Fruit fly (Drosophila melanogaster) whole organism, embryonic: ENCODE data around the gene CG8509.

Source experiments
- B-H1 ChIP-seq: fragments of 200-800 bp; sonication (Bioruptor generic); IDR thresholded peaks from 3 replicates; pipeline ENCODE4 v1.3.6; 2022; ENCODE audit warnings: missing biosample characterization, missing genetic modification characterization
- BEAF-32 ChIP-seq: fragments of 200-800 bp; sonication (Bioruptor generic); optimal IDR thresholded peaks from 3 replicates; lab custom pipeline; 2017; ENCODE audit warnings: missing biosample characterization, missing genetic modification characterization, mild to moderate bottlenecking, moderate library complexity, missing genetic modification reagents
- BtbVII ChIP-seq: fragments of 200-800 bp; sonication (Bioruptor generic); optimal IDR thresholded peaks from 3 replicates; lab custom pipeline; 2017; ENCODE audit warnings: missing biosample characterization, mild to moderate bottlenecking, missing genetic modification characterization
- CG10209 ChIP-seq: fragments of 200-800 bp; sonication (Bioruptor generic); optimal IDR thresholded peaks from 3 replicates; lab custom pipeline; 2017; ENCODE audit warnings: missing biosample characterization, mild to moderate bottlenecking, missing genetic modification characterization, missing genetic modification reagents
- CG10366 ChIP-seq: fragments of 200-800 bp; sonication (Bioruptor generic); IDR thresholded peaks from 2 replicates; pipeline ENCODE4 v1.3.6; 2022; ENCODE audit warnings: missing biosample characterization, missing genetic modification characterization
- CG10654 ChIP-seq: fragments of 200-800 bp; sonication (Bioruptor generic); optimal IDR thresholded peaks from 2 replicates; lab custom pipeline; 2016; ENCODE audit warnings: missing biosample characterization, missing genetic modification characterization
- CG1233 ChIP-seq: fragments of 200-800 bp; sonication (Bioruptor generic); optimal IDR thresholded peaks from 4 replicates; lab custom pipeline; 2018; ENCODE audit warnings: missing biosample characterization, mild to moderate bottlenecking, missing genetic modification characterization
- CG13287 ChIP-seq: fragments of 200-800 bp; sonication (Bioruptor generic); IDR thresholded peaks from 2 replicates; pipeline ENCODE4 v1.3.6; 2022; ENCODE audit warnings: missing biosample characterization, missing genetic modification characterization; ENCODE audit not compliant: partially characterized antibody
- CG15696 ChIP-seq: fragments of 200-800 bp; sonication (Bioruptor generic); optimal IDR thresholded peaks from 2 replicates; lab custom pipeline; 2019; ENCODE audit warnings: missing biosample characterization, mild to moderate bottlenecking, missing genetic modification characterization, moderate library complexity
- CG17612 ChIP-seq: fragments of 200-800 bp; sonication (Bioruptor generic); IDR thresholded peaks from 2 replicates; pipeline ENCODE4 v1.3.6; 2022; ENCODE audit warnings: missing biosample characterization, missing genetic modification characterization
- CG30020 ChIP-seq: fragments of 200-800 bp; optimal IDR thresholded peaks from 2 replicates; lab custom pipeline; 2019; ENCODE audit warnings: missing biosample characterization, mild to moderate bottlenecking, missing genetic modification characterization, moderate library complexity
- CG30403 ChIP-seq: fragments of 200-800 bp; sonication (Bioruptor generic); optimal IDR thresholded peaks from 3 replicates; lab custom pipeline; 2016; ENCODE audit warnings: missing biosample characterization, missing genetic modification characterization
- CG3995 ChIP-seq: fragments of 200-800 bp; sonication (Bioruptor generic); optimal IDR thresholded peaks from 3 replicates; lab custom pipeline; 2016; ENCODE audit warnings: missing biosample characterization, missing genetic modification characterization
- CG5245 ChIP-seq: fragments of 200-800 bp; sonication (Bioruptor generic); optimal IDR thresholded peaks from 3 replicates; lab custom pipeline; 2016; ENCODE audit warnings: missing biosample characterization, missing genetic modification characterization
- CG6689 ChIP-seq: fragments of 200-800 bp; sonication (Bioruptor generic); IDR thresholded peaks from 2 replicates; pipeline ENCODE4 v1.3.6; 2022; ENCODE audit warnings: missing biosample characterization, missing genetic modification characterization
- CG6791 ChIP-seq: fragments of 200-800 bp; sonication (Bioruptor generic); IDR thresholded peaks from 3 replicates; pipeline ENCODE4 v1.3.6; 2022; ENCODE audit warnings: missing biosample characterization, missing genetic modification characterization; ENCODE audit not compliant: partially characterized antibody
- CG9215 ChIP-seq: fragments of 200-800 bp; sonication (Bioruptor generic); IDR thresholded peaks from 2 replicates; pipeline ENCODE4 v1.3.6; 2022; ENCODE audit warnings: missing biosample characterization, missing genetic modification characterization
- CoRest ChIP-seq: fragments of 200-800 bp; sonication (Bioruptor generic); optimal IDR thresholded peaks from 3 replicates; lab custom pipeline; 2018; ENCODE audit warnings: missing biosample characterization, mild to moderate bottlenecking, missing genetic modification characterization, moderate library complexity
- Deaf1 ChIP-seq: fragments of 200-800 bp; optimal IDR thresholded peaks from 3 replicates; lab custom pipeline; 2019; ENCODE audit warnings: missing biosample characterization, mild to moderate bottlenecking, missing genetic modification characterization, moderate library complexity
- Doc3 ChIP-seq: fragments of 200-800 bp; sonication (Bioruptor generic); IDR thresholded peaks from 3 replicates; pipeline ENCODE4 v1.3.6; 2022; ENCODE audit warnings: missing biosample characterization, missing genetic modification characterization; ENCODE audit not compliant: partially characterized antibody
- Eip74EF ChIP-seq, 2 experiments: fragments of 200-800 bp in 1 of 2; fragments of >200 bp in 1 of 2; sonication (Bioruptor generic) in 1 of 2; optimal IDR thresholded peaks; 2 replicates each; lab custom pipeline; 2017 to 2019; ENCODE audit warnings: missing biosample characterization in 2 of 2, missing genetic modification characterization in 2 of 2, mild to moderate bottlenecking in 1 of 2, moderate library complexity in 1 of 2
- Ets97D ChIP-seq: fragments of 200-800 bp; sonication (Bioruptor generic); optimal IDR thresholded peaks from 3 replicates; lab custom pipeline; 2016; ENCODE audit warnings: missing biosample characterization, missing genetic modification characterization
- Hmr ChIP-seq: fragments of 200-800 bp; sonication (Bioruptor generic); optimal IDR thresholded peaks from 3 replicates; lab custom pipeline; 2017; ENCODE audit warnings: mild to moderate bottlenecking, missing biosample characterization, missing genetic modification reagents, missing genetic modification characterization
- Kr ChIP-seq: fragments of 200-800 bp; sonication (Bioruptor generic); optimal IDR thresholded peaks from 2 replicates; lab custom pipeline; 2017; ENCODE audit warnings: missing biosample characterization, mild to moderate bottlenecking, missing genetic modification characterization
- Mrtf ChIP-seq: fragments of 200-800 bp; sonication (Bioruptor generic); IDR thresholded peaks from 3 replicates; pipeline ENCODE4 v1.3.6; 2022; ENCODE audit warnings: missing biosample characterization, missing genetic modification characterization
- NC2α ChIP-seq: fragments of 200-800 bp; sonication (Bioruptor generic); optimal IDR thresholded peaks from 2 replicates; lab custom pipeline; 2016; ENCODE audit warnings: missing biosample characterization, missing genetic modification characterization
- Nf-YA ChIP-seq: fragments of 200-800 bp; sonication (Bioruptor generic); IDR thresholded peaks from 2 replicates; pipeline ENCODE4 v1.3.6; 2022; ENCODE audit warnings: missing biosample characterization, missing genetic modification characterization
- Oaz ChIP-seq: fragments of 200-800 bp; sonication (Bioruptor generic); IDR thresholded peaks from 2 replicates; pipeline ENCODE4 v1.3.6; 2022; ENCODE audit warnings: missing biosample characterization, missing genetic modification characterization
- Sin3A ChIP-seq: fragments of >200 bp; optimal IDR thresholded peaks from 2 replicates; lab custom pipeline; 2018
- Sox102F ChIP-seq: fragments of 200-800 bp; sonication (Bioruptor generic); optimal IDR thresholded peaks from 2 replicates; lab custom pipeline; 2018; ENCODE audit warnings: missing biosample characterization, mild to moderate bottlenecking, missing genetic modification characterization, moderate library complexity
- abd-A ChIP-seq: fragments of 200-800 bp; sonication (Bioruptor generic); optimal IDR thresholded peaks from 3 replicates; lab custom pipeline; 2019; ENCODE audit warnings: missing biosample characterization, mild to moderate bottlenecking, missing genetic modification characterization, moderate library complexity
- ap ChIP-seq: fragments of 200-800 bp; sonication (Bioruptor generic); IDR thresholded peaks from 2 replicates; pipeline ENCODE4 v1.3.6; 2022; ENCODE audit warnings: missing biosample characterization, missing genetic modification characterization
- chinmo ChIP-seq: fragments of 200-800 bp; sonication (Bioruptor generic); IDR thresholded peaks from 4 replicates; pipeline ENCODE4 v1.3.6; 2022; ENCODE audit warnings: missing biosample characterization, missing genetic modification characterization; ENCODE audit not compliant: partially characterized antibody
- dpn ChIP-seq, 2 experiments: fragments of 200-800 bp; sonication (Bioruptor generic); optimal IDR thresholded peaks; 3 replicates each; lab custom pipeline; 2016; ENCODE audit warnings: missing biosample characterization in 2 of 2, missing genetic modification characterization in 2 of 2
- dysf ChIP-seq: fragments of 200-800 bp; sonication (Bioruptor generic); IDR thresholded peaks from 3 replicates; pipeline ENCODE4 v1.3.6; 2022; ENCODE audit warnings: missing biosample characterization, missing genetic modification characterization
- fu2 ChIP-seq: fragments of 200-800 bp; sonication (Bioruptor generic); optimal IDR thresholded peaks from 2 replicates; lab custom pipeline; 2016; ENCODE audit warnings: missing biosample characterization, missing genetic modification characterization
- hkb ChIP-seq, 2 experiments: fragments of 200-800 bp in 1 of 2; fragments of >200 bp in 1 of 2; sonication (Bioruptor generic) in 1 of 2; IDR thresholded peaks in 1 of 2; optimal IDR thresholded peaks in 1 of 2; 2 replicates each; pipeline versions ENCODE4 v1.3.6 to Lab custom; 2017 to 2022; ENCODE audit warnings: missing biosample characterization in 1 of 2, missing genetic modification characterization in 1 of 2
- inv ChIP-seq: fragments of 200-800 bp; sonication (Bioruptor generic); IDR thresholded peaks from 2 replicates; pipeline ENCODE4 v1.3.6; 2022; ENCODE audit warnings: missing biosample characterization, missing genetic modification characterization; ENCODE audit not compliant: partially characterized antibody
- pho ChIP-seq: fragments of 200-800 bp; sonication (Bioruptor generic); optimal IDR thresholded peaks from 2 replicates; lab custom pipeline; 2016; ENCODE audit warnings: missing biosample characterization, missing genetic modification characterization
- phol ChIP-seq: fragments of 200-800 bp; sonication (Bioruptor generic); optimal IDR thresholded peaks from 3 replicates; lab custom pipeline; 2018; ENCODE audit warnings: missing biosample characterization, mild to moderate bottlenecking, missing genetic modification characterization, moderate library complexity
- pzg ChIP-seq: fragments of 200-800 bp; sonication (Bioruptor generic); optimal IDR thresholded peaks from 3 replicates; lab custom pipeline; 2018; ENCODE audit warnings: missing biosample characterization, mild to moderate bottlenecking, missing genetic modification characterization, moderate library complexity
- row ChIP-seq: fragments of 200-800 bp; sonication (Bioruptor generic); IDR thresholded peaks from 3 replicates; pipeline ENCODE4 v1.3.6; 2022; ENCODE audit warnings: missing biosample characterization, missing genetic modification characterization
- sd ChIP-seq: fragments of 200-800 bp; sonication (Bioruptor generic); optimal IDR thresholded peaks from 3 replicates; lab custom pipeline; 2018; ENCODE audit warnings: missing biosample characterization, mild to moderate bottlenecking, missing genetic modification characterization, moderate library complexity
- sim ChIP-seq: fragments of 200-800 bp; sonication (Bioruptor generic); IDR thresholded peaks from 2 replicates; pipeline ENCODE4 v1.3.6; 2022; ENCODE audit warnings: missing biosample characterization, missing genetic modification characterization
- sr ChIP-seq: fragments of 200-800 bp; sonication (Bioruptor generic); IDR thresholded peaks from 3 replicates; pipeline ENCODE4 v1.3.6; 2022; ENCODE audit warnings: missing biosample characterization, missing genetic modification characterization
- tna ChIP-seq: fragments of 200-800 bp; sonication (Bioruptor generic); IDR thresholded peaks from 2 replicates; pipeline ENCODE4 v1.3.6; 2022; ENCODE audit warnings: missing biosample characterization, missing genetic modification characterization; ENCODE audit not compliant: partially characterized antibody
- trem ChIP-seq: fragments of 200-800 bp; optimal IDR thresholded peaks from 3 replicates; lab custom pipeline; 2019; ENCODE audit warnings: missing biosample characterization, mild to moderate bottlenecking, missing genetic modification characterization, moderate library complexity
- zfh2 ChIP-seq: fragments of 200-800 bp; sonication (Bioruptor generic); optimal IDR thresholded peaks from 2 replicates; lab custom pipeline; 2016; ENCODE audit warnings: missing biosample characterization, missing genetic modification characterization

Gene CG8509

DNA sequence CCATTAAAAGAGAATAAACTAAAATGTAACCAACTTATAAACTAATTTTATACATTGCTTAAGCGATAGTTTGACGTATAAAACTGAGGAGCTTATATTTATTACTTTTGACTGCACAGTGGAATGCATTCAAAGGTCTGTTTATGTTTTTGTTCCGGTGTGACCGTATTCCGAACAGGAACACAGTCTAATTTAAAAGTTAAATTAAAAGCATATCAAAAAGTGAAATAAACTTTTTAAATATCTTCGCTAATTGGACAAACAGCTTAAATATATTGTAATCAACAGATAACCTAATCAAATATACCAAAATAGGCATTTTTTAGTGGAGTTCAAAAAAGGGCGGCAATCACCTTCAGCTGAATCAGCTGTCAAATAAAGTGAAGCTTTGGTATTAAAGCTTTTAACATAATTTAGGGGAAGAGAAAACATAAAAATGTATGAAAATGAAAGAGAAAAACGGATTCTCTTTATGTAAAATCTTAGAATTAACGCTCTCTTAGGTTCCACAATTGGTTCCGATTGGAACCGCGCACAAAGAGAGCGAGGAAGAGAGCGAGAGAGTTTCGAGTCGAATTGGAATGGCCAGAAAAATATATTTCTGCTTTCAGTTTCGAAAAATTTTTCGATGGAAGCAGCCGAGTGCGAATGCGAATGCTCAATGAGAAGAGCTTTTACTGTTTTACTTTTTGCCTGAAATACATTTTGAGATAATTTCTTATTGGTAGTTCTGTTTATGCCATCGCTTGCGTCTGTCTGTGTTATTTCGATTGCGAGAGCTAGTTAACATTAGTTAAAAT lies 5.4 kb upstream of the CG8509 start, which contains the start of the genes PGRP-LE and sd (continued):
- TF ChIP-seq CG15696 (tag; lab: Kevin White, UChicago) = no peak
- TF ChIP-seq CG30403 (GFP tag; lab: Kevin White, UChicago) = no peak
- no peak for TF ChIP-seq sim (GFP tag; lab: Robert Waterston, UW)
- no peak for TF ChIP-seq Hmr
- TF ChIP-seq tna = no peak
- TF ChIP-seq CG6689 = no peak
- TF ChIP-seq CG13287 (GFP tag; lab: Robert Waterston, UW) = no peak; the same call in 1 of the 2 replicates
- no peak for TF ChIP-seq zfh2 (GFP tag; lab: Kevin White, UChicago)
- TF ChIP-seq ap (GFP tag; lab: Robert Waterston, UW) = no peak
- no peak for TF ChIP-seq sr
- TF ChIP-seq Kr (GFP tag; lab: Kevin White, UChicago) = no peak
- TF ChIP-seq pzg = peak; percentile 16
- TF ChIP-seq Ets97D = peak; percentile 2
- peak in 1 of 2 experiments; percentile 14 for TF ChIP-seq Eip74EF (GFP tag; optimal IDR thresholded peaks at IDR 0.05; lab: Kevin White, UChicago)
- no peak for TF ChIP-seq phol (tag; lab: Kevin White, UChicago)
- TF ChIP-seq dysf (GFP tag; lab: Robert Waterston, UW) = no peak
- 0 out of 3 replicates have a peak, but pooled peaks have one; percentile 11 for TF ChIP-seq Doc3
- TF ChIP-seq fu2 = no peak
- TF ChIP-seq Sin3A (lab: Kevin White, UChicago) = no peak
- peak; percentile 66 for TF ChIP-seq abd-A
- TF ChIP-seq B-H1 (GFP tag; lab: Robert Waterston, UW) = no peak
- no peak for TF ChIP-seq CG9215 (GFP tag; lab: Robert Waterston, UW)
- TF ChIP-seq hkb (optimal IDR thresholded peaks at IDR 0.05; lab: Kevin White, UChicago) = no peak
- no peak for TF ChIP-seq hkb (GFP tag; IDR thresholded peaks at IDR 0.05; lab: Robert Waterston, UW)
- no peak for TF ChIP-seq pho
- no peak for TF ChIP-seq CG10209 (GFP tag; lab: Kevin White, UChicago)
- peak; percentile 64 for TF ChIP-seq Deaf1 (tag; lab: Kevin White, UChicago)
- TF ChIP-seq BtbVII (GFP tag; lab: Kevin White, UChicago) = peak; percentile 2
- TF ChIP-seq Mrtf (GFP tag; lab: Robert Waterston, UW) = no peak
- TF ChIP-seq CG10366 (GFP tag; lab: Robert Waterston, UW) = no peak
- TF ChIP-seq CG3995 = no peak
- no peak for TF ChIP-seq inv (GFP tag; lab: Robert Waterston, UW)
- TF ChIP-seq chinmo (GFP tag; lab: Robert Waterston, UW) = peak; percentile 72; the same call in 2 of the 4 replicates
- TF ChIP-seq Nf-YA (GFP tag; lab: Robert Waterston, UW) = no peak
- no peak for TF ChIP-seq Sox102F (GFP tag; lab: Kevin White, UChicago)
- TF ChIP-seq CG17612 (GFP tag; lab: Robert Waterston, UW) = no peak
- no peak for TF ChIP-seq CG6791
- no peak for TF ChIP-seq trem (tag; lab: Kevin White, UChicago)
- TF ChIP-seq NC2α (GFP tag; lab: Kevin White, UChicago) = no peak
- TF ChIP-seq row (GFP tag; lab: Robert Waterston, UW) = peak; percentile 32; the same call in 2 of the 3 replicates
- no peak for TF ChIP-seq CG10654 (GFP tag; lab: Kevin White, UChicago)
- TF ChIP-seq CG30020 = no peak
- TF ChIP-seq BEAF-32 (GFP tag; lab: Kevin White, UChicago) = peak; percentile 34
- TF ChIP-seq CG5245 (GFP tag; lab: Kevin White, UChicago) = no peak
- TF ChIP-seq Oaz = no peak
- TF ChIP-seq CoRest (tag; lab: Kevin White, UChicago) = peak; percentile 12
- no peak for TF ChIP-seq dpn (GFP tag; optimal IDR thresholded peaks at IDR 0.05; lab: Kevin White, UChicago)
- no peak for TF ChIP-seq CG1233
- peak; percentile 48 for TF ChIP-seq sd
